Fruit fly (Drosophila melanogaster): ENCODE data around the gene CG16952.
A peak's percentile ranks its signal among the peaks of the same experiment; 100 is the strongest.

CG16952 gene

dm6 chrX:15859387-15859786 is 10.6 kb upstream of the CG16952 start, which contains the start of gene AlkB:
Gene AlkB (minus strand): TSS chrX:15859487.
- TF ChIP-seq toe (GFP tag; optimal IDR thresholded peaks at IDR 0.05) (no peak), CG7101 (tag; optimal IDR thresholded peaks at IDR 0.05) (no peak), pad (GFP tag; optimal IDR thresholded peaks at IDR 0.05) (no peak), Mnt (GFP tag; optimal IDR thresholded peaks at IDR 0.05) (no peak), CG5204 (GFP tag; optimal IDR thresholded peaks at IDR 0.05) (no peak), Hr96 (GFP tag; optimal IDR thresholded peaks at IDR 0.05) (no peak), CG33017 (tag; optimal IDR thresholded peaks at IDR 0.05) (no peak), bab1 (GFP tag; optimal IDR thresholded peaks at IDR 0.05) (no peak), CG1620 (GFP tag; optimal IDR thresholded peaks at IDR 0.05) (no peak), tj (GFP tag; optimal IDR thresholded peaks at IDR 0.05) (no peak), Clk (GFP tag; optimal IDR thresholded peaks at IDR 0.05) (no peak), kay (GFP tag; ENCODE audit: borderline replicate concordance) (no peak), CG12768 (GFP tag; optimal IDR thresholded peaks at IDR 0.05) (no peak), CG7045 (GFP tag; optimal IDR thresholded peaks at IDR 0.05) (no peak), Crg-1 (GFP tag; optimal IDR thresholded peaks at IDR 0.05) (no peak)

dm6 chrX:15859869-15860268 is 10.1 kb upstream of the CG16952 start, which contains the start of gene Gbeta13F:
Gene Gbeta13F (plus strand): TSS chrX:15860115.
- TF ChIP-seq Mnt (GFP tag; optimal IDR thresholded peaks at IDR 0.05) (no peak), toe (GFP tag; optimal IDR thresholded peaks at IDR 0.05) (no peak), bab1 (GFP tag; optimal IDR thresholded peaks at IDR 0.05) (peak; percentile 43), kay (GFP tag; ENCODE audit: borderline replicate concordance) (no peak), CG33017 (tag; optimal IDR thresholded peaks at IDR 0.05) (no peak), ovo (GFP tag; optimal IDR thresholded peaks at IDR 0.05) (peak; percentile 10), CG5204 (GFP tag; optimal IDR thresholded peaks at IDR 0.05) (no peak), Hr96 (GFP tag; optimal IDR thresholded peaks at IDR 0.05) (no peak), pad (GFP tag; optimal IDR thresholded peaks at IDR 0.05) (no peak), CG7101 (tag; optimal IDR thresholded peaks at IDR 0.05) (no peak), tj (GFP tag; optimal IDR thresholded peaks at IDR 0.05) (no peak), CG1620 (GFP tag; optimal IDR thresholded peaks at IDR 0.05) (peak; percentile 42), CG7045 (GFP tag; optimal IDR thresholded peaks at IDR 0.05) (no peak), CG12768 (GFP tag; optimal IDR thresholded peaks at IDR 0.05) (no peak), CG14711 (tag; optimal IDR thresholded peaks at IDR 0.05) (peak; percentile 4), CG11617 (GFP tag; optimal IDR thresholded peaks at IDR 0.05) (no peak), cnc (optimal IDR thresholded peaks at IDR 0.05) (no peak), Crg-1 (GFP tag; optimal IDR thresholded peaks at IDR 0.05) (no peak), cic (GFP tag; optimal IDR thresholded peaks at IDR 0.05) (no peak)

- no peak for TF ChIP-seq CG14711 (tag; optimal IDR thresholded peaks at IDR 0.05)
- TF ChIP-seq CG12768 (GFP tag; optimal IDR thresholded peaks at IDR 0.05): peak; percentile 28
- peak; percentile 8 for TF ChIP-seq CG7045 (GFP tag; optimal IDR thresholded peaks at IDR 0.05)
- peak; percentile 31 for TF ChIP-seq CG7101 (tag; optimal IDR thresholded peaks at IDR 0.05)
- TF ChIP-seq CG5204 (GFP tag; optimal IDR thresholded peaks at IDR 0.05): no peak
- no peak for TF ChIP-seq Clk (GFP tag; optimal IDR thresholded peaks at IDR 0.05)
- peak; percentile 17 for TF ChIP-seq ovo (GFP tag; optimal IDR thresholded peaks at IDR 0.05)
- TF ChIP-seq Mnt (GFP tag; optimal IDR thresholded peaks at IDR 0.05): peak; percentile 95
- no peak for TF ChIP-seq cnc (optimal IDR thresholded peaks at IDR 0.05)
- TF ChIP-seq toe (GFP tag; optimal IDR thresholded peaks at IDR 0.05): peak; percentile 32
- TF ChIP-seq Hr96 (GFP tag; optimal IDR thresholded peaks at IDR 0.05): no peak
- peak; percentile 64 for TF ChIP-seq cic (GFP tag; optimal IDR thresholded peaks at IDR 0.05)
- peak; percentile 76 for TF ChIP-seq CG11617 (GFP tag; optimal IDR thresholded peaks at IDR 0.05)
- peak; percentile 88 for TF ChIP-seq tj (GFP tag; optimal IDR thresholded peaks at IDR 0.05)
- peak; percentile 76 for TF ChIP-seq pad (GFP tag; optimal IDR thresholded peaks at IDR 0.05)
- TF ChIP-seq bab1 (GFP tag; optimal IDR thresholded peaks at IDR 0.05): peak; percentile 45
Observed at dm6 chrX:15860479-15860878, 9.5 kb upstream of the CG16952 start.

dm6 chrX:15866032-15866431 is 4.0 kb upstream of the CG16952 start:
- no peak for TF ChIP-seq CG33017 (tag; optimal IDR thresholded peaks at IDR 0.05)
- peak; percentile 60 for TF ChIP-seq kay (GFP tag; ENCODE audit: borderline replicate concordance)
- no peak for TF ChIP-seq pad (GFP tag; optimal IDR thresholded peaks at IDR 0.05)
- TF ChIP-seq CG11617 (GFP tag; optimal IDR thresholded peaks at IDR 0.05): no peak

dm6 chrX:15866799-15867412 is 3.1 kb upstream of the CG16952 start:
- no peak for TF ChIP-seq CG33017 (tag; optimal IDR thresholded peaks at IDR 0.05)
- peak; percentile 29 for TF ChIP-seq bab1 (GFP tag; optimal IDR thresholded peaks at IDR 0.05)
- peak; percentile 78 for TF ChIP-seq kay (GFP tag; ENCODE audit: borderline replicate concordance)
- peak; percentile 3 for TF ChIP-seq cic (GFP tag; optimal IDR thresholded peaks at IDR 0.05)
- no peak for TF ChIP-seq CG7101 (tag; optimal IDR thresholded peaks at IDR 0.05)
- TF ChIP-seq CG5204 (GFP tag; optimal IDR thresholded peaks at IDR 0.05): no peak
- TF ChIP-seq CG14711 (tag; optimal IDR thresholded peaks at IDR 0.05): peak; percentile 11
- no peak for TF ChIP-seq pad (GFP tag; optimal IDR thresholded peaks at IDR 0.05)
- no peak for TF ChIP-seq cnc (optimal IDR thresholded peaks at IDR 0.05)

- peak; percentile 100 for TF ChIP-seq bab1 (GFP tag; optimal IDR thresholded peaks at IDR 0.05)
- peak; percentile 100 for TF ChIP-seq ovo (GFP tag; optimal IDR thresholded peaks at IDR 0.05)
- peak; percentile 100 for TF ChIP-seq CG7045 (GFP tag; optimal IDR thresholded peaks at IDR 0.05)
- TF ChIP-seq kay (GFP tag; ENCODE audit: borderline replicate concordance): peak; percentile 99
- TF ChIP-seq pad (GFP tag; optimal IDR thresholded peaks at IDR 0.05): peak; percentile 98
- peak; percentile 99 for TF ChIP-seq CG5204 (GFP tag; optimal IDR thresholded peaks at IDR 0.05)
- TF ChIP-seq cnc (optimal IDR thresholded peaks at IDR 0.05): no peak
- TF ChIP-seq CG7101 (tag; optimal IDR thresholded peaks at IDR 0.05): peak; percentile 100
- TF ChIP-seq CG11617 (GFP tag; optimal IDR thresholded peaks at IDR 0.05): peak; percentile 100
- peak; percentile 99 for TF ChIP-seq tj (GFP tag; optimal IDR thresholded peaks at IDR 0.05)
- TF ChIP-seq Clk (GFP tag; optimal IDR thresholded peaks at IDR 0.05): peak; percentile 98
- peak; percentile 98 for TF ChIP-seq cic (GFP tag; optimal IDR thresholded peaks at IDR 0.05)
- TF ChIP-seq CG1620 (GFP tag; optimal IDR thresholded peaks at IDR 0.05): peak; percentile 100
- peak; percentile 100 for TF ChIP-seq Crg-1 (GFP tag; optimal IDR thresholded peaks at IDR 0.05)
- TF ChIP-seq Hr96 (GFP tag; optimal IDR thresholded peaks at IDR 0.05): peak; percentile 100
- TF ChIP-seq Mnt (GFP tag; optimal IDR thresholded peaks at IDR 0.05): peak; percentile 100
- TF ChIP-seq CG33017 (tag; optimal IDR thresholded peaks at IDR 0.05): peak; percentile 100
- peak; percentile 98 for TF ChIP-seq toe (GFP tag; optimal IDR thresholded peaks at IDR 0.05)
- TF ChIP-seq CG12768 (GFP tag; optimal IDR thresholded peaks at IDR 0.05): peak; percentile 100
- TF ChIP-seq CG14711 (tag; optimal IDR thresholded peaks at IDR 0.05): peak; percentile 100
Observed at dm6 chrX:15867863-15868262, 2.1 kb upstream of the CG16952 start, which contains the start of gene Gapdh2. Gene Gapdh2 (plus strand): TSS chrX:15868145.

Data from whole organism, adult.